Fruit fly (Drosophila melanogaster) whole organism, embryonic: ENCODE measurements around the gene CG11828.

Source experiments
- Blimp-1 ChIP-seq: fragments of 200-800 bp; sonication (Bioruptor generic); optimal IDR thresholded peaks from 3 replicates; lab custom pipeline; 2018; ENCODE audit warnings: missing biosample characterization, missing genetic modification characterization, mild to moderate bottlenecking, moderate library complexity, missing genetic modification reagents
- CG10147 ChIP-seq: fragments of 200-800 bp; sonication (Bioruptor generic); optimal IDR thresholded peaks from 2 replicates; lab custom pipeline; 2019; ENCODE audit warnings: missing biosample characterization, mild to moderate bottlenecking, missing genetic modification characterization, moderate library complexity
- CG11560 ChIP-seq: fragments of 200-800 bp; sonication (Bioruptor generic); IDR thresholded peaks from 3 replicates; pipeline ENCODE4 v1.3.6; 2022; ENCODE audit warnings: missing biosample characterization, missing genetic modification characterization
- CG12155 ChIP-seq: fragments of 200-800 bp; sonication (Bioruptor generic); optimal IDR thresholded peaks from 3 replicates; lab custom pipeline; 2016; ENCODE audit warnings: missing biosample characterization, missing genetic modification characterization
- CG12391 ChIP-seq: fragments of 200-800 bp; sonication (Bioruptor generic); optimal IDR thresholded peaks from 3 replicates; lab custom pipeline; 2018; ENCODE audit warnings: missing biosample characterization, mild to moderate bottlenecking, missing genetic modification characterization, moderate library complexity
- CG14667 ChIP-seq: fragments of 200-800 bp; sonication (Bioruptor generic); IDR thresholded peaks from 2 replicates; pipeline ENCODE4 v1.3.6; 2022; ENCODE audit warnings: missing biosample characterization, missing genetic modification characterization
- CG15011 ChIP-seq: fragments of 200-800 bp; sonication (Bioruptor generic); optimal IDR thresholded peaks from 3 replicates; lab custom pipeline; 2018; ENCODE audit warnings: missing biosample characterization, mild to moderate bottlenecking, missing genetic modification characterization
- CG15479 ChIP-seq: fragments of 200-800 bp; sonication (Bioruptor generic); optimal IDR thresholded peaks from 3 replicates; lab custom pipeline; 2019; ENCODE audit warnings: missing biosample characterization, mild to moderate bottlenecking, missing genetic modification characterization, moderate library complexity
- CG30403 ChIP-seq: fragments of 200-800 bp; sonication (Bioruptor generic); optimal IDR thresholded peaks from 3 replicates; lab custom pipeline; 2016; ENCODE audit warnings: missing biosample characterization, missing genetic modification characterization
- CG33213 ChIP-seq: fragments of 200-800 bp; sonication (Bioruptor generic); optimal IDR thresholded peaks from 3 replicates; lab custom pipeline; 2016; ENCODE audit warnings: missing biosample characterization, missing genetic modification characterization
- CG3407 ChIP-seq: fragments of 200-800 bp; sonication (Bioruptor generic); optimal IDR thresholded peaks from 2 replicates; lab custom pipeline; 2018; ENCODE audit warnings: missing biosample characterization, mild to moderate bottlenecking, missing genetic modification characterization
- CG34376 ChIP-seq: fragments of 200-800 bp; sonication (Bioruptor generic); optimal IDR thresholded peaks from 2 replicates; lab custom pipeline; 2018; ENCODE audit warnings: missing biosample characterization, mild to moderate bottlenecking, missing genetic modification characterization
- CG6254 ChIP-seq: fragments of 200-800 bp; sonication (Bioruptor generic); optimal IDR thresholded peaks from 3 replicates; lab custom pipeline; 2017; ENCODE audit warnings: mild to moderate bottlenecking, missing biosample characterization, missing genetic modification reagents, missing genetic modification characterization
- CG6272 ChIP-seq: fragments of 200-800 bp; sonication (Bioruptor generic); IDR thresholded peaks from 2 replicates; pipeline ENCODE4 v1.3.6; 2022; ENCODE audit warnings: missing biosample characterization, missing genetic modification characterization
- CG7271 ChIP-seq: fragments of 200-800 bp; sonication (Bioruptor generic); optimal IDR thresholded peaks from 2 replicates; lab custom pipeline; 2018; ENCODE audit warnings: missing biosample characterization, mild to moderate bottlenecking, missing genetic modification characterization, moderate library complexity
- CG7357 ChIP-seq: fragments of 200-800 bp; sonication (Bioruptor generic); IDR thresholded peaks from 3 replicates; pipeline ENCODE4 v1.3.6; 2022; ENCODE audit warnings: missing biosample characterization, missing genetic modification characterization
- CG7839 ChIP-seq: fragments of 200-800 bp; sonication (Bioruptor generic); optimal IDR thresholded peaks from 3 replicates; lab custom pipeline; 2018; ENCODE audit warnings: missing biosample characterization, mild to moderate bottlenecking, missing genetic modification characterization, moderate library complexity
- CG7928 ChIP-seq: fragments of 200-800 bp; sonication (Bioruptor generic); optimal IDR thresholded peaks from 2 replicates; lab custom pipeline; 2017; ENCODE audit warnings: missing biosample characterization, mild to moderate bottlenecking, missing genetic modification characterization
- CG8765 ChIP-seq: fragments of 200-800 bp; sonication (Bioruptor generic); IDR thresholded peaks from 2 replicates; pipeline ENCODE4 v1.3.6; 2022; ENCODE audit warnings: missing biosample characterization, missing genetic modification characterization
- CG9215 ChIP-seq: fragments of 200-800 bp; sonication (Bioruptor generic); IDR thresholded peaks from 2 replicates; pipeline ENCODE4 v1.3.6; 2022; ENCODE audit warnings: missing biosample characterization, missing genetic modification characterization
- CG9876 ChIP-seq: fragments of 200-800 bp; sonication (Bioruptor generic); optimal IDR thresholded peaks from 2 replicates; lab custom pipeline; 2016; ENCODE audit warnings: missing biosample characterization, missing genetic modification characterization
- CG9932 ChIP-seq: fragments of 200-800 bp; sonication (Bioruptor generic); IDR thresholded peaks from 2 replicates; pipeline ENCODE4 v1.3.6; 2022; ENCODE audit warnings: missing biosample characterization, missing genetic modification characterization
- Camta ChIP-seq: fragments of 200-800 bp; sonication (Bioruptor generic); optimal IDR thresholded peaks from 2 replicates; lab custom pipeline; 2016; ENCODE audit warnings: missing biosample characterization, missing genetic modification characterization
- CoRest ChIP-seq: fragments of 200-800 bp; sonication (Bioruptor generic); optimal IDR thresholded peaks from 3 replicates; lab custom pipeline; 2018; ENCODE audit warnings: missing biosample characterization, mild to moderate bottlenecking, missing genetic modification characterization, moderate library complexity
- Dref ChIP-seq: fragments of 200-800 bp; sonication (Bioruptor generic); IDR thresholded peaks from 2 replicates; pipeline ENCODE4 v1.3.6; 2022; ENCODE audit warnings: missing biosample characterization, missing genetic modification characterization
- HLHmδ ChIP-seq: fragments of 200-800 bp; sonication (Bioruptor generic); optimal IDR thresholded peaks from 2 replicates; lab custom pipeline; 2018; ENCODE audit warnings: missing biosample characterization, mild to moderate bottlenecking, missing genetic modification characterization, moderate library complexity
- Nf-YB ChIP-seq: fragments of 200-800 bp; sonication (Bioruptor generic); optimal IDR thresholded peaks from 3 replicates; lab custom pipeline; 2019; ENCODE audit warnings: missing biosample characterization, mild to moderate bottlenecking, missing genetic modification characterization, moderate library complexity
- Opbp ChIP-seq: fragments of 200-800 bp; sonication (Bioruptor generic); IDR thresholded peaks from 3 replicates; pipeline ENCODE4 v1.3.6; 2022; ENCODE audit warnings: missing biosample characterization, missing genetic modification characterization; ENCODE audit not compliant: partially characterized antibody
- Six4 ChIP-seq: fragments of 200-800 bp; sonication (Bioruptor generic); optimal IDR thresholded peaks from 2 replicates; lab custom pipeline; 2016; ENCODE audit warnings: missing biosample characterization, missing genetic modification characterization
- Sox102F ChIP-seq: fragments of 200-800 bp; sonication (Bioruptor generic); optimal IDR thresholded peaks from 2 replicates; lab custom pipeline; 2018; ENCODE audit warnings: missing biosample characterization, mild to moderate bottlenecking, missing genetic modification characterization, moderate library complexity
- Usf ChIP-seq: fragments of 200-800 bp; sonication (Bioruptor generic); optimal IDR thresholded peaks from 2 replicates; lab custom pipeline; 2017; ENCODE audit warnings: missing genotype, missing biosample characterization, missing genetic modification characterization
- ab ChIP-seq: fragments of 200-800 bp; sonication (Bioruptor generic); optimal IDR thresholded peaks from 2 replicates; lab custom pipeline; 2016; ENCODE audit warnings: missing biosample characterization, missing genetic modification characterization
- amos ChIP-seq: fragments of 200-800 bp; sonication (Bioruptor generic); IDR thresholded peaks from 2 replicates; pipeline ENCODE4 v1.3.6; 2022; ENCODE audit warnings: missing biosample characterization, missing genetic modification characterization; ENCODE audit not compliant: partially characterized antibody
- aop ChIP-seq: fragments of 200-800 bp; sonication (Bioruptor generic); IDR thresholded peaks from 2 replicates; pipeline ENCODE4 v1.3.6; 2022; ENCODE audit warnings: missing biosample characterization, missing genetic modification characterization
- ase ChIP-seq: fragments of 200-800 bp; sonication (Bioruptor generic); IDR thresholded peaks from 3 replicates; pipeline ENCODE4 v1.3.6; 2022; ENCODE audit warnings: missing biosample characterization, missing genetic modification characterization
- bbx ChIP-seq: fragments of 200-800 bp; sonication (Bioruptor generic); IDR thresholded peaks from 2 replicates; pipeline ENCODE4 v1.3.6; 2022; ENCODE audit warnings: missing biosample characterization, missing genetic modification characterization; ENCODE audit not compliant: partially characterized antibody
- br ChIP-seq: fragments of >200 bp; optimal IDR thresholded peaks from 2 replicates; lab custom pipeline; 2017
- cato ChIP-seq: fragments of 200-800 bp; sonication (Bioruptor generic); optimal IDR thresholded peaks from 2 replicates; lab custom pipeline; 2016; ENCODE audit warnings: missing biosample characterization, missing genetic modification characterization, borderline replicate concordance
- cg ChIP-seq: fragments of 200-800 bp; sonication (Bioruptor generic); optimal IDR thresholded peaks from 3 replicates; lab custom pipeline; 2019; ENCODE audit warnings: missing biosample characterization, mild to moderate bottlenecking, missing genetic modification characterization, moderate library complexity
- chm ChIP-seq: fragments of 200-800 bp; sonication (Bioruptor generic); IDR thresholded peaks from 2 replicates; pipeline ENCODE4 v1.3.6; 2022; ENCODE audit warnings: missing biosample characterization, missing genetic modification characterization
- crol ChIP-seq: fragments of 200-800 bp; sonication (Bioruptor generic); IDR thresholded peaks from 2 replicates; pipeline ENCODE4 v1.3.6; 2022; ENCODE audit warnings: missing biosample characterization, missing genetic modification characterization
- dpn ChIP-seq, 2 experiments: fragments of 200-800 bp; sonication (Bioruptor generic); optimal IDR thresholded peaks; 3 replicates each; lab custom pipeline; 2016; ENCODE audit warnings: missing biosample characterization in 2 of 2, missing genetic modification characterization in 2 of 2
- emc ChIP-seq: fragments of 200-800 bp; sonication (Bioruptor generic); optimal IDR thresholded peaks from 2 replicates; lab custom pipeline; 2016; ENCODE audit warnings: missing biosample characterization, missing genetic modification characterization
- maf-S ChIP-seq: fragments of 200-800 bp; sonication (Bioruptor generic); optimal IDR thresholded peaks from 2 replicates; lab custom pipeline; 2016; ENCODE audit warnings: missing biosample characterization, missing genetic modification characterization
- nau ChIP-seq: fragments of 200-800 bp; sonication (Bioruptor generic); optimal IDR thresholded peaks from 3 replicates; lab custom pipeline; 2017; ENCODE audit warnings: missing biosample characterization, mild to moderate bottlenecking, missing genetic modification characterization, missing genetic modification reagents
- phol ChIP-seq: fragments of 200-800 bp; sonication (Bioruptor generic); optimal IDR thresholded peaks from 3 replicates; lab custom pipeline; 2018; ENCODE audit warnings: missing biosample characterization, mild to moderate bottlenecking, missing genetic modification characterization, moderate library complexity
- sens ChIP-seq: fragments of 200-800 bp; sonication (Bioruptor generic); peaks from one replicate; lab custom pipeline; 2016; ENCODE audit warnings: missing biosample characterization, missing genetic modification characterization
- sens-2 ChIP-seq: fragments of 200-800 bp; sonication (Bioruptor generic); IDR thresholded peaks from 2 replicates; pipeline ENCODE4 v1.3.6; 2022; ENCODE audit warnings: missing biosample characterization, missing genetic modification characterization
- sna ChIP-seq: fragments of 200-800 bp; sonication (Bioruptor generic); IDR thresholded peaks from 2 replicates; pipeline ENCODE4 v1.3.6; 2022; ENCODE audit warnings: missing biosample characterization, missing genetic modification characterization; ENCODE audit not compliant: partially characterized antibody
- sob ChIP-seq: fragments of 200-800 bp; sonication (Bioruptor generic); IDR thresholded peaks from 2 replicates; pipeline ENCODE4 v1.3.6; 2022; ENCODE audit warnings: missing biosample characterization, missing genetic modification characterization
- ttk ChIP-seq: fragments of 200-800 bp; sonication (Bioruptor generic); IDR thresholded peaks from 2 replicates; pipeline ENCODE4 v2.1.2; 2022; ENCODE audit warnings: missing biosample characterization, missing genetic modification characterization
- vvl ChIP-seq: fragments of 200-800 bp; sonication (Bioruptor generic); IDR thresholded peaks from 2 replicates; pipeline ENCODE4 v1.3.6; 2022; ENCODE audit warnings: missing biosample characterization, missing genetic modification characterization

CG11828 gene

dm6 chr3R:28959105-28959504, 36.3 kb downstream of the CG11828 start (continued):
- TF ChIP-seq CG12155 (GFP tag; lab: Kevin White, UChicago) (no peak), CG15011 (peak; percentile 16), Sox102F (GFP tag; lab: Kevin White, UChicago) (peak; percentile 28), sob (GFP tag; lab: Robert Waterston, UW) (peak; percentile 20; the same call in 1 of the 2 replicates), cato (no peak), nau (GFP tag; lab: Kevin White, UChicago) (no peak), ttk (GFP tag; lab: Robert Waterston, UW) (no peak), CG7357 (GFP tag; lab: Robert Waterston, UW) (no peak), chm (GFP tag; lab: Robert Waterston, UW) (no peak), Usf (GFP tag; lab: Kevin White, UChicago) (no peak), CG8765 (GFP tag; lab: Robert Waterston, UW) (no peak), CG7271 (tag; lab: Kevin White, UChicago) (no peak), dpn (GFP tag; optimal IDR thresholded peaks at IDR 0.05; lab: Kevin White, UChicago) (no peak), CG6254 (GFP tag; lab: Kevin White, UChicago) (no peak), emc (GFP tag; lab: Kevin White, UChicago) (no peak), Camta (GFP tag; lab: Kevin White, UChicago) (no peak), CG3407 (GFP tag; lab: Kevin White, UChicago) (no peak), Opbp (GFP tag; lab: Robert Waterston, UW) (no peak), aop (no peak), amos (GFP tag; lab: Robert Waterston, UW) (no peak), sna (GFP tag; lab: Robert Waterston, UW) (no peak), maf-S (GFP tag; lab: Kevin White, UChicago) (no peak), sens-2 (GFP tag; lab: Robert Waterston, UW) (no peak), CG14667 (GFP tag; lab: Robert Waterston, UW) (no peak), crol (GFP tag; lab: Robert Waterston, UW) (no peak), CoRest (tag; lab: Kevin White, UChicago) (peak; percentile 45), br (lab: Kevin White, UChicago) (no peak), ab (no peak), bbx (GFP tag; lab: Robert Waterston, UW) (no peak), CG6272 (no peak), Blimp-1 (GFP tag; lab: Kevin White, UChicago) (no peak), ase (no peak), CG10147 (peak; percentile 37), CG7839 (tag; lab: Kevin White, UChicago) (peak; percentile 64), CG9932 (GFP tag; lab: Robert Waterston, UW) (peak; percentile 26; the same call in 1 of the 2 replicates), vvl (0 out of 2 replicates have a peak, but pooled peaks have one; percentile 29), sens (peak; percentile 73), CG12391 (tag; lab: Kevin White, UChicago) (peak; percentile 35), phol (tag; lab: Kevin White, UChicago) (no peak), CG15479 (no peak), CG30403 (peak; percentile 41), CG9876 (GFP tag; lab: Kevin White, UChicago) (no peak), CG9215 (GFP tag; lab: Robert Waterston, UW) (peak; percentile 31; the same call in 1 of the 2 replicates), CG7928 (no peak), Six4 (GFP tag; lab: Kevin White, UChicago) (no peak), Nf-YB (GFP tag; lab: Kevin White, UChicago) (no peak), Dref (GFP tag; lab: Robert Waterston, UW) (no peak), CG34376 (GFP tag; lab: Kevin White, UChicago) (peak; percentile 39), cg (GFP tag; lab: Kevin White, UChicago) (no peak), CG33213 (no peak), HLHmδ (GFP tag; lab: Kevin White, UChicago) (no peak), CG11560 (no peak)
